Fruit fly (Drosophila melanogaster) whole organism, embryonic: ENCODE measurements around the gene ZnT86D.

ENCODE experiments used
- Abd-B ChIP-seq: fragments of 200-800 bp; sonication (Bioruptor generic); optimal IDR thresholded peaks from 2 replicates; lab custom pipeline; 2018; ENCODE audit warnings: missing biosample characterization, mild to moderate bottlenecking, missing genetic modification characterization, moderate library complexity
- Antp ChIP-seq: fragments of 200-800 bp; sonication (Bioruptor generic); optimal IDR thresholded peaks from 3 replicates; lab custom pipeline; 2016; ENCODE audit warnings: missing biosample characterization, missing genetic modification characterization
- Atf3 ChIP-seq: fragments of 200-800 bp; sonication (Bioruptor generic); optimal IDR thresholded peaks from 3 replicates; lab custom pipeline; 2016; ENCODE audit warnings: missing biosample characterization, missing genetic modification characterization
- CG11398 ChIP-seq: fragments of 200-800 bp; sonication (Bioruptor generic); optimal IDR thresholded peaks from 2 replicates; lab custom pipeline; 2016; ENCODE audit warnings: missing biosample characterization, missing genetic modification characterization
- CG1233 ChIP-seq: fragments of 200-800 bp; sonication (Bioruptor generic); optimal IDR thresholded peaks from 4 replicates; lab custom pipeline; 2018; ENCODE audit warnings: missing biosample characterization, mild to moderate bottlenecking, missing genetic modification characterization
- CG13424 ChIP-seq: fragments of 200-800 bp; sonication (Bioruptor generic); optimal IDR thresholded peaks from 2 replicates; lab custom pipeline; 2019; ENCODE audit warnings: missing biosample characterization, mild to moderate bottlenecking, missing genetic modification characterization, moderate library complexity
- CG13775 ChIP-seq: fragments of 200-800 bp; sonication (Bioruptor generic); optimal IDR thresholded peaks from 3 replicates; lab custom pipeline; 2017; ENCODE audit warnings: missing biosample characterization, mild to moderate bottlenecking, missing genetic modification characterization
- CG14050 ChIP-seq: fragments of 200-800 bp; sonication (Bioruptor generic); IDR thresholded peaks from 3 replicates; pipeline ENCODE4 v1.3.6; 2022; ENCODE audit warnings: missing biosample characterization, missing genetic modification characterization
- CG1647 ChIP-seq: fragments of 200-800 bp; sonication (Bioruptor generic); optimal IDR thresholded peaks from 3 replicates; lab custom pipeline; 2016; ENCODE audit warnings: missing biosample characterization, missing genetic modification characterization
- CG17359 ChIP-seq: fragments of 200-800 bp; sonication (Bioruptor generic); optimal IDR thresholded peaks from 3 replicates; lab custom pipeline; 2018; ENCODE audit warnings: missing biosample characterization, mild to moderate bottlenecking, missing genetic modification characterization, moderate library complexity
- CG18011 ChIP-seq: fragments of 200-800 bp; sonication (Bioruptor generic); optimal IDR thresholded peaks from 2 replicates; lab custom pipeline; 2017; ENCODE audit warnings: missing biosample characterization, missing genetic modification characterization, mild to moderate bottlenecking, moderate library complexity, missing genotype
- CG34422 ChIP-seq: fragments of 200-800 bp; sonication (Bioruptor generic); IDR thresholded peaks from 3 replicates; pipeline ENCODE4 v1.3.6; 2022; ENCODE audit warnings: missing biosample characterization, missing genetic modification characterization
- CG3838 ChIP-seq: fragments of 200-800 bp; sonication (Bioruptor generic); optimal IDR thresholded peaks from 3 replicates; lab custom pipeline; 2016; ENCODE audit warnings: missing biosample characterization, missing genetic modification characterization
- CG4424 ChIP-seq: fragments of 200-800 bp; sonication (Bioruptor generic); optimal IDR thresholded peaks from 3 replicates; lab custom pipeline; 2016; ENCODE audit warnings: missing biosample characterization, missing genetic modification characterization
- CG4707 ChIP-seq: fragments of 200-800 bp; sonication (Bioruptor generic); optimal IDR thresholded peaks from 2 replicates; lab custom pipeline; 2018; ENCODE audit warnings: missing biosample characterization, mild to moderate bottlenecking, missing genetic modification characterization, moderate library complexity
- CG6272 ChIP-seq: fragments of 200-800 bp; sonication (Bioruptor generic); IDR thresholded peaks from 2 replicates; pipeline ENCODE4 v1.3.6; 2022; ENCODE audit warnings: missing biosample characterization, missing genetic modification characterization
- CG6683 ChIP-seq: fragments of 200-800 bp; sonication (Bioruptor generic); optimal IDR thresholded peaks from 2 replicates; lab custom pipeline; 2017; ENCODE audit warnings: missing biosample characterization, mild to moderate bottlenecking, missing genetic modification characterization, missing genetic modification reagents
- CG8281 ChIP-seq: fragments of 200-800 bp; sonication (Bioruptor generic); optimal IDR thresholded peaks from 2 replicates; lab custom pipeline; 2018; ENCODE audit warnings: missing biosample characterization, mild to moderate bottlenecking, missing genetic modification characterization, moderate library complexity
- CG8290 ChIP-seq, 3 experiments: fragments of 200-800 bp; sonication (Bioruptor generic); optimal IDR thresholded peaks; 2 replicates each; lab custom pipeline; 2016 to 2019; ENCODE audit warnings: missing biosample characterization in 3 of 3, missing genetic modification characterization in 3 of 3, mild to moderate bottlenecking in 2 of 3, moderate library complexity in 1 of 3
- CG9609 ChIP-seq: fragments of 200-800 bp; sonication (Bioruptor generic); optimal IDR thresholded peaks from 3 replicates; lab custom pipeline; 2016; ENCODE audit warnings: missing biosample characterization, missing genetic modification characterization
- Camta ChIP-seq: fragments of 200-800 bp; sonication (Bioruptor generic); optimal IDR thresholded peaks from 2 replicates; lab custom pipeline; 2016; ENCODE audit warnings: missing biosample characterization, missing genetic modification characterization
- Chrac-16 ChIP-seq: fragments of 200-800 bp; sonication (Bioruptor generic); optimal IDR thresholded peaks from 3 replicates; lab custom pipeline; 2016; ENCODE audit warnings: missing biosample characterization, missing genetic modification characterization
- Dad ChIP-seq: fragments of 200-800 bp; sonication (Bioruptor generic); optimal IDR thresholded peaks from 3 replicates; lab custom pipeline; 2016; ENCODE audit warnings: missing biosample characterization, missing genetic modification characterization
- Deaf1 ChIP-seq: fragments of 200-800 bp; optimal IDR thresholded peaks from 3 replicates; lab custom pipeline; 2019; ENCODE audit warnings: missing biosample characterization, mild to moderate bottlenecking, missing genetic modification characterization, moderate library complexity
- E2f2 ChIP-seq: fragments of 200-800 bp; sonication (Bioruptor generic); IDR thresholded peaks from 2 replicates; pipeline ENCODE4 v1.3.6; 2022; ENCODE audit warnings: missing biosample characterization, missing genetic modification characterization
- Fer3 ChIP-seq: fragments of 200-800 bp; sonication (Bioruptor generic); optimal IDR thresholded peaks from 2 replicates; lab custom pipeline; 2018; ENCODE audit warnings: missing biosample characterization, mild to moderate bottlenecking, missing genetic modification characterization, moderate library complexity
- Hmr ChIP-seq: fragments of 200-800 bp; sonication (Bioruptor generic); optimal IDR thresholded peaks from 3 replicates; lab custom pipeline; 2017; ENCODE audit warnings: mild to moderate bottlenecking, missing biosample characterization, missing genetic modification reagents, missing genetic modification characterization
- Kr ChIP-seq: fragments of 200-800 bp; sonication (Bioruptor generic); optimal IDR thresholded peaks from 2 replicates; lab custom pipeline; 2017; ENCODE audit warnings: missing biosample characterization, mild to moderate bottlenecking, missing genetic modification characterization
- MESR4 ChIP-seq: fragments of 200-800 bp; sonication (Bioruptor generic); optimal IDR thresholded peaks from 2 replicates; lab custom pipeline; 2018; ENCODE audit warnings: missing biosample characterization, mild to moderate bottlenecking, missing genetic modification characterization, moderate library complexity
- Scr ChIP-seq: fragments of 200-800 bp; sonication (Bioruptor generic); IDR thresholded peaks from 2 replicates; pipeline ENCODE4 v1.3.6; 2022; ENCODE audit warnings: missing biosample characterization, missing genetic modification characterization; ENCODE audit not compliant: partially characterized antibody
- Side ChIP-seq: fragments of 200-800 bp; sonication (Bioruptor generic); optimal IDR thresholded peaks from 2 replicates; lab custom pipeline; 2016; ENCODE audit warnings: missing biosample characterization, missing genetic modification characterization
- Ssrp ChIP-seq: fragments of 200-800 bp; sonication (Bioruptor generic); optimal IDR thresholded peaks from 2 replicates; lab custom pipeline; 2018; ENCODE audit warnings: missing biosample characterization, mild to moderate bottlenecking, missing genetic modification characterization, moderate library complexity
- Xbp1 ChIP-seq: fragments of 200-800 bp; sonication (Bioruptor generic); optimal IDR thresholded peaks from 3 replicates; lab custom pipeline; 2016; ENCODE audit warnings: missing biosample characterization, mild to moderate bottlenecking, missing genetic modification characterization
- al ChIP-seq: fragments of 200-800 bp; sonication (Bioruptor generic); IDR thresholded peaks from 2 replicates; pipeline ENCODE4 v1.3.6; 2022; ENCODE audit warnings: missing biosample characterization, missing genetic modification characterization
- bsh ChIP-seq, 2 experiments: fragments of 200-800 bp; sonication (Bioruptor generic); optimal IDR thresholded peaks; 2 replicates each; lab custom pipeline; 2017 to 2018; ENCODE audit warnings: mild to moderate bottlenecking in 2 of 2, missing biosample characterization in 2 of 2, missing genetic modification characterization in 2 of 2, moderate library complexity in 1 of 2
- cg ChIP-seq: fragments of 200-800 bp; sonication (Bioruptor generic); optimal IDR thresholded peaks from 3 replicates; lab custom pipeline; 2019; ENCODE audit warnings: missing biosample characterization, mild to moderate bottlenecking, missing genetic modification characterization, moderate library complexity
- danr ChIP-seq: fragments of 200-800 bp; sonication (Bioruptor generic); IDR thresholded peaks from 2 replicates; pipeline ENCODE4 v1.3.6; 2022; ENCODE audit warnings: missing biosample characterization, missing genetic modification characterization
- dm ChIP-seq: fragments of 200-800 bp; sonication (Bioruptor generic); optimal IDR thresholded peaks from 3 replicates; lab custom pipeline; 2016; ENCODE audit warnings: missing biosample characterization, missing genetic modification characterization
- dmrt99B ChIP-seq: fragments of 200-800 bp; sonication (Bioruptor generic); optimal IDR thresholded peaks from 2 replicates; lab custom pipeline; 2018; ENCODE audit warnings: missing biosample characterization, mild to moderate bottlenecking, missing genetic modification characterization, moderate library complexity
- ems ChIP-seq: fragments of 200-800 bp; sonication (Bioruptor generic); optimal IDR thresholded peaks from 3 replicates; lab custom pipeline; 2016; ENCODE audit warnings: missing biosample characterization, missing genetic modification characterization
- ewg ChIP-seq: fragments of 200-800 bp; sonication (Bioruptor generic); optimal IDR thresholded peaks from 3 replicates; lab custom pipeline; 2017; ENCODE audit warnings: mild to moderate bottlenecking, missing biosample characterization, missing genetic modification reagents, missing genetic modification characterization
- gcm ChIP-seq: fragments of 200-800 bp; sonication (Bioruptor generic); optimal IDR thresholded peaks from 2 replicates; lab custom pipeline; 2019; ENCODE audit warnings: missing biosample characterization, mild to moderate bottlenecking, missing genetic modification characterization, moderate library complexity
- nom ChIP-seq: fragments of 200-800 bp; sonication (Bioruptor generic); optimal IDR thresholded peaks from 2 replicates; lab custom pipeline; 2017; ENCODE audit warnings: missing biosample characterization, missing genetic modification characterization, mild to moderate bottlenecking, moderate library complexity, missing genetic modification reagents
- prd ChIP-seq, 3 experiments: fragments of >200 bp in 2 of 3; fragments of 200-800 bp in 1 of 3; sonication (Bioruptor generic) in 1 of 3; optimal IDR thresholded peaks in 2 of 3; IDR thresholded peaks in 1 of 3; 2 replicates in 2 of 3; 3 replicates in 1 of 3; pipeline versions ENCODE4 v1.3.6 to Lab custom; 2017 to 2022; ENCODE audit warnings: missing biosample characterization in 1 of 3, missing genetic modification characterization in 1 of 3
- pros ChIP-seq: fragments of 200-800 bp; sonication (Bioruptor generic); optimal IDR thresholded peaks from 3 replicates; lab custom pipeline; 2019; ENCODE audit warnings: missing biosample characterization, mild to moderate bottlenecking, missing genetic modification characterization, moderate library complexity
- slou ChIP-seq: fragments of 200-800 bp; sonication (Bioruptor generic); optimal IDR thresholded peaks from 3 replicates; lab custom pipeline; 2016; ENCODE audit warnings: missing biosample characterization, missing genetic modification characterization
- sug ChIP-seq: fragments of 200-800 bp; optimal IDR thresholded peaks from 2 replicates; lab custom pipeline; 2019; ENCODE audit warnings: missing biosample characterization, mild to moderate bottlenecking, missing genetic modification characterization, moderate library complexity
- tll ChIP-seq, 2 experiments: fragments of 200-800 bp in 1 of 2; fragments of >200 bp in 1 of 2; sonication (Bioruptor generic) in 1 of 2; optimal IDR thresholded peaks; 2 replicates each; lab custom pipeline; 2017 to 2019; ENCODE audit warnings: missing biosample characterization in 2 of 2, missing genetic modification characterization in 2 of 2, mild to moderate bottlenecking in 1 of 2, moderate library complexity in 1 of 2

The ZnT86D gene

dm6 chr3R:11214449-11214950 lies at the start of gene ZnT86D (continued):
- peak; percentile 18 to 88 for TF ChIP-seq tll (GFP tag; optimal IDR thresholded peaks at IDR 0.05; lab: Kevin White, UChicago)
- TF ChIP-seq ems (GFP tag; lab: Kevin White, UChicago) = peak; percentile 51
- TF ChIP-seq CG3838 (GFP tag; lab: Kevin White, UChicago) = peak; percentile 26
- TF ChIP-seq CG6272 (GFP tag; lab: Robert Waterston, UW) = no peak
- TF ChIP-seq Ssrp (tag; lab: Kevin White, UChicago) = peak; percentile 36
- peak; percentile 26 for TF ChIP-seq gcm (GFP tag; lab: Kevin White, UChicago)
- TF ChIP-seq sug = peak; percentile 80
- peak; percentile 34 for TF ChIP-seq Deaf1 (tag; lab: Kevin White, UChicago)
- peak; percentile 33 for TF ChIP-seq CG8281 (tag; lab: Kevin White, UChicago)
- TF ChIP-seq CG11398 (GFP tag; lab: Kevin White, UChicago) = peak; percentile 2
- peak; percentile 38 for TF ChIP-seq CG9609
- no peak for TF ChIP-seq Scr (GFP tag; lab: Robert Waterston, UW)
- peak; percentile 67 for TF ChIP-seq Abd-B
- TF ChIP-seq Xbp1 (GFP tag; lab: Kevin White, UChicago) = peak; percentile 54
- peak; percentile 47 for TF ChIP-seq Hmr (GFP tag; lab: Kevin White, UChicago)
- TF ChIP-seq CG13424 (tag; lab: Kevin White, UChicago) = peak; percentile 79
- TF ChIP-seq Chrac-16 (GFP tag; lab: Kevin White, UChicago) = peak; percentile 33
- TF ChIP-seq prd (optimal IDR thresholded peaks at IDR 0.05; lab: Kevin White, UChicago) = no peak
- peak; percentile 69 for TF ChIP-seq prd (GFP tag; IDR thresholded peaks at IDR 0.05; lab: Robert Waterston, UW)
- TF ChIP-seq CG1233 (GFP tag; lab: Kevin White, UChicago) = peak; percentile 46
- no peak for TF ChIP-seq Kr (GFP tag; lab: Kevin White, UChicago)
- TF ChIP-seq CG34422 (GFP tag; lab: Robert Waterston, UW) = peak; percentile 60; the same call in 2 of the 3 replicates
- peak; percentile 22 for TF ChIP-seq CG1647 (GFP tag; lab: Kevin White, UChicago)
- TF ChIP-seq CG13775 (GFP tag; lab: Kevin White, UChicago) = peak; percentile 68
- peak; percentile 65 for TF ChIP-seq dmrt99B
- peak; percentile 39 for TF ChIP-seq Atf3
- peak; percentile 10 for TF ChIP-seq ewg (GFP tag; lab: Kevin White, UChicago)
- TF ChIP-seq CG14050 = no peak
- peak; percentile 58; the same call in 1 of the 2 replicates for TF ChIP-seq al (GFP tag; lab: Robert Waterston, UW)
- peak; percentile 22 for TF ChIP-seq CG6683 (GFP tag; lab: Kevin White, UChicago)
- peak; percentile 37 for TF ChIP-seq CG4424 (GFP tag; lab: Kevin White, UChicago)
- peak; percentile 8 for TF ChIP-seq CG18011 (GFP tag; lab: Kevin White, UChicago)
- TF ChIP-seq MESR4 = peak; percentile 55
- peak; percentile 35 for TF ChIP-seq Camta (GFP tag; lab: Kevin White, UChicago)
- TF ChIP-seq danr (GFP tag; lab: Robert Waterston, UW) = no peak
- TF ChIP-seq nom (GFP tag; lab: Kevin White, UChicago) = peak; percentile 35
- peak; percentile 26; the same call in 1 of the 2 replicates for TF ChIP-seq E2f2 (GFP tag; lab: Robert Waterston, UW)
- TF ChIP-seq dm (GFP tag; lab: Kevin White, UChicago) = peak; percentile 21
- peak; percentile 70 for TF ChIP-seq Fer3 (tag; lab: Kevin White, UChicago)
- no peak for TF ChIP-seq CG4707 (GFP tag; lab: Kevin White, UChicago)
- peak; percentile 25 for TF ChIP-seq slou (GFP tag; lab: Kevin White, UChicago)
- peak; percentile 19 for TF ChIP-seq Dad
- peak; percentile 13 for TF ChIP-seq Side (GFP tag; lab: Kevin White, UChicago)
- no peak for TF ChIP-seq cg (GFP tag; lab: Kevin White, UChicago)
- peak; percentile 51 for TF ChIP-seq CG17359 (tag; lab: Kevin White, UChicago)
- peak; percentile 49 for TF ChIP-seq Antp (GFP tag; lab: Kevin White, UChicago)
- peak; percentile 24 for TF ChIP-seq CG8290 (GFP tag; optimal IDR thresholded peaks at IDR 0.05; lab: Kevin White, UChicago)
- peak in 1 of 2 experiments; percentile 69 for TF ChIP-seq CG8290 (tag; optimal IDR thresholded peaks at IDR 0.05; lab: Kevin White, UChicago)
- peak; percentile 40 for TF ChIP-seq pros
- peak in 1 of 2 experiments; percentile 46 for TF ChIP-seq bsh (GFP tag; optimal IDR thresholded peaks at IDR 0.05; lab: Kevin White, UChicago)
